Fruit fly (Drosophila melanogaster): ENCODE measurements around the gene mtrm.

Gene mtrm

dm6 chr3L:8441745-8442575 is 29.1 kb downstream of the mtrm start, which contains the start of gene Unr (continued):
- TF ChIP-seq CG4424 (GFP tag; optimal IDR thresholded peaks at IDR 0.05) (peak; percentile 83), CG8944 (GFP tag; optimal IDR thresholded peaks at IDR 0.05) (peak; percentile 72), Hr39 (optimal IDR thresholded peaks at IDR 0.05) (no peak), Oaz (GFP tag; IDR thresholded peaks at IDR 0.05) (no peak), crol (GFP tag; IDR thresholded peaks at IDR 0.05) (no peak), CG8478 (optimal IDR thresholded peaks at IDR 0.05) (no peak), salm (tag; optimal IDR thresholded peaks at IDR 0.05) (peak; percentile 16), org-1 (GFP tag; optimal IDR thresholded peaks at IDR 0.05) (peak; percentile 39), Dbx (GFP tag; IDR thresholded peaks at IDR 0.05) (peak; percentile 83; the same call in 2 of the 3 replicates), Trl (optimal IDR thresholded peaks at IDR 0.05) (no peak), Trl (GFP tag; optimal IDR thresholded peaks at IDR 0.05) (peak; percentile 75), pnt (GFP tag; optimal IDR thresholded peaks at IDR 0.05) (peak; percentile 69), croc (GFP tag; conservative IDR thresholded peaks at IDR 0.05) (no peak; the same call in 2 of the 3 replicates), CG10366 (GFP tag; IDR thresholded peaks at IDR 0.05) (peak; percentile 77), Rx (GFP tag; IDR thresholded peaks at IDR 0.05) (peak; percentile 63; the same call in 1 of the 2 replicates), CG14014 (GFP tag; IDR thresholded peaks at IDR 0.05) (peak; percentile 77), HLHmδ (GFP tag; optimal IDR thresholded peaks at IDR 0.05) (peak; percentile 86), nom (GFP tag; optimal IDR thresholded peaks at IDR 0.05) (peak; percentile 63), Hey (tag; optimal IDR thresholded peaks at IDR 0.05) (no peak), Atf6 (GFP tag; IDR thresholded peaks at IDR 0.05) (peak; percentile 77), Taf1 (GFP tag; IDR thresholded peaks at IDR 0.05) (peak; percentile 74; the same call in 1 of the 2 replicates), ab (GFP tag; optimal IDR thresholded peaks at IDR 0.05) (peak; percentile 61), her (GFP tag; optimal IDR thresholded peaks at IDR 0.05) (peak; percentile 76), Spps (tag; optimal IDR thresholded peaks at IDR 0.05) (no peak), CG34224 (GFP tag; IDR thresholded peaks at IDR 0.05; ENCODE audit: partially characterized antibody) (no peak), Nf-YB (GFP tag; optimal IDR thresholded peaks at IDR 0.05) (peak; percentile 20), gro (GFP tag; optimal IDR thresholded peaks at IDR 0.05) (peak; percentile 89), tio (GFP tag; optimal IDR thresholded peaks at IDR 0.05) (peak; percentile 58), CG1024 (GFP tag; IDR thresholded peaks at IDR 0.05) (peak; percentile 72; the same call in 1 of the 2 replicates), schlank (tag; optimal IDR thresholded peaks at IDR 0.05) (peak; percentile 71), CG10543 (GFP tag; optimal IDR thresholded peaks at IDR 0.05) (peak; percentile 78), Ptx1 (GFP tag; IDR thresholded peaks at IDR 0.05) (peak; percentile 76), Sin3A (optimal IDR thresholded peaks at IDR 0.05) (peak; percentile 58), CG18476 (GFP tag; optimal IDR thresholded peaks at IDR 0.05) (peak; percentile 67), MBD-R2 (GFP tag; IDR thresholded peaks at IDR 0.05) (peak; percentile 77), psq (GFP tag; optimal IDR thresholded peaks at IDR 0.05) (peak; percentile 30), CG3726 (GFP tag; IDR thresholded peaks at IDR 0.05) (no peak), Sox100B (GFP tag; optimal IDR thresholded peaks at IDR 0.05) (peak; percentile 65), NC2β (GFP tag; optimal IDR thresholded peaks at IDR 0.05) (peak; percentile 75), CG2712 (tag; optimal IDR thresholded peaks at IDR 0.05) (peak; percentile 82), sens-2 (GFP tag; IDR thresholded peaks at IDR 0.05) (peak; percentile 82; the same call in 1 of the 2 replicates), btn (GFP tag; optimal IDR thresholded peaks at IDR 0.05) (peak; percentile 40), sna (GFP tag; IDR thresholded peaks at IDR 0.05; ENCODE audit: partially characterized antibody) (no peak), CG7963 (GFP tag; IDR thresholded peaks at IDR 0.05; ENCODE audit: partially characterized antibody) (no peak), CG6254 (GFP tag; optimal IDR thresholded peaks at IDR 0.05) (peak; percentile 32), CG16813 (GFP tag; IDR thresholded peaks at IDR 0.05; ENCODE audit: partially characterized antibody) (no peak), CG1529 (GFP tag; optimal IDR thresholded peaks at IDR 0.05) (peak; percentile 24), CG1602 (GFP tag; optimal IDR thresholded peaks at IDR 0.05) (peak; percentile 74), Antp (GFP tag; optimal IDR thresholded peaks at IDR 0.05) (peak; percentile 82), lbe (GFP tag; optimal IDR thresholded peaks at IDR 0.05) (peak; percentile 64), CG11696 (GFP tag; IDR thresholded peaks at IDR 0.05) (peak; percentile 71)
